Fruit fly (Drosophila melanogaster): ENCODE measurements around the gene Alg1.

The Alg1 gene

dm6 chr3R:17828653-17829052, 17.7 kb upstream of the Alg1 start (continued):
- no peak for TF ChIP-seq HmgD (GFP tag; optimal IDR thresholded peaks at IDR 0.05)
- no peak for TF ChIP-seq fd102C (GFP tag; optimal IDR thresholded peaks at IDR 0.05)
- peak; percentile 17 for TF ChIP-seq CG11723 (GFP tag; optimal IDR thresholded peaks at IDR 0.05)
- peak; percentile 62 for TF ChIP-seq CG33557 (GFP tag; optimal IDR thresholded peaks at IDR 0.05)
- no peak for TF ChIP-seq pnt (GFP tag; optimal IDR thresholded peaks at IDR 0.05)
- TF ChIP-seq CG6791 (GFP tag; IDR thresholded peaks at IDR 0.05; ENCODE audit: partially characterized antibody), result no peak
- TF ChIP-seq CG18619 (GFP tag; optimal IDR thresholded peaks at IDR 0.05), result peak; percentile 19
- TF ChIP-seq Scr (GFP tag; IDR thresholded peaks at IDR 0.05; ENCODE audit: partially characterized antibody), result no peak
- TF ChIP-seq CG4854 (GFP tag; optimal IDR thresholded peaks at IDR 0.05), result no peak
- TF ChIP-seq HLHmδ (GFP tag; optimal IDR thresholded peaks at IDR 0.05), result peak; percentile 56
- TF ChIP-seq chn (GFP tag; optimal IDR thresholded peaks at IDR 0.05), result no peak
- TF ChIP-seq Myb (GFP tag; optimal IDR thresholded peaks at IDR 0.05), result no peak
- TF ChIP-seq CG2116 (GFP tag; optimal IDR thresholded peaks at IDR 0.05), result peak; percentile 10
- TF ChIP-seq CG8281 (tag; optimal IDR thresholded peaks at IDR 0.05), result peak; percentile 73
- TF ChIP-seq Xrp1 (GFP tag; IDR thresholded peaks at IDR 0.05), result peak; percentile 50
- TF ChIP-seq sd (tag; optimal IDR thresholded peaks at IDR 0.05), result peak; percentile 79
- TF ChIP-seq CG10209 (GFP tag; optimal IDR thresholded peaks at IDR 0.05), result peak; percentile 23
- TF ChIP-seq Nf-YA (GFP tag; IDR thresholded peaks at IDR 0.05), result no peak
- peak; percentile 40 for TF ChIP-seq gem (tag; optimal IDR thresholded peaks at IDR 0.05)
- TF ChIP-seq CG3847 (GFP tag; IDR thresholded peaks at IDR 0.05), result no peak
- no peak for TF ChIP-seq Ravus (GFP tag; IDR thresholded peaks at IDR 0.05)
- no peak for TF ChIP-seq D (optimal IDR thresholded peaks at IDR 0.05)
- peak; percentile 25 for TF ChIP-seq D (GFP tag; optimal IDR thresholded peaks at IDR 0.05)
- TF ChIP-seq TFAM (GFP tag; optimal IDR thresholded peaks at IDR 0.05), result no peak
- no peak for TF ChIP-seq maf-S (GFP tag; optimal IDR thresholded peaks at IDR 0.05)
- TF ChIP-seq CG16779 (GFP tag; IDR thresholded peaks at IDR 0.05), result no peak
- TF ChIP-seq ato (GFP tag; IDR thresholded peaks at IDR 0.05; ENCODE audit: partially characterized antibody), result no peak
- TF ChIP-seq CG34224 (GFP tag; IDR thresholded peaks at IDR 0.05; ENCODE audit: partially characterized antibody), result no peak
- no peak for TF ChIP-seq oc (tag; optimal IDR thresholded peaks at IDR 0.05)
- TF ChIP-seq CG10431 (GFP tag; optimal IDR thresholded peaks at IDR 0.05), result peak; percentile 57
- TF ChIP-seq CG11247 (GFP tag; IDR thresholded peaks at IDR 0.05), result no peak
- peak; percentile 49 for TF ChIP-seq Fer1 (GFP tag; optimal IDR thresholded peaks at IDR 0.05)
- TF ChIP-seq en (GFP tag; optimal IDR thresholded peaks at IDR 0.05), result no peak
- TF ChIP-seq p53 (GFP tag; optimal IDR thresholded peaks at IDR 0.05), result no peak
- peak; percentile 28 for TF ChIP-seq CG31365 (tag; optimal IDR thresholded peaks at IDR 0.05)
- no peak for TF ChIP-seq CG33213 (GFP tag; optimal IDR thresholded peaks at IDR 0.05)
- TF ChIP-seq org-1 (GFP tag; optimal IDR thresholded peaks at IDR 0.05), result peak; percentile 36
- peak; percentile 18 for TF ChIP-seq CG13424 (tag; optimal IDR thresholded peaks at IDR 0.05)
- TF ChIP-seq CG12236 (GFP tag; optimal IDR thresholded peaks at IDR 0.05), result no peak
- TF ChIP-seq GATAe (GFP tag; conservative IDR thresholded peaks at IDR 0.05), result no peak; the same call in 1 of the 2 replicates
- TF ChIP-seq CG3281 (GFP tag; optimal IDR thresholded peaks at IDR 0.05), result no peak
- TF ChIP-seq Sox100B (GFP tag; optimal IDR thresholded peaks at IDR 0.05), result peak; percentile 6
- TF ChIP-seq MTF-1 (GFP tag; optimal IDR thresholded peaks at IDR 0.05; ENCODE audit: borderline replicate concordance), result peak; percentile 56
- TF ChIP-seq CG4328 (GFP tag; optimal IDR thresholded peaks at IDR 0.05), result peak; percentile 28
- no peak for TF ChIP-seq gce (GFP tag; IDR thresholded peaks at IDR 0.05)
- peak; percentile 22; the same call in 1 of the 3 replicates for TF ChIP-seq so (GFP tag; IDR thresholded peaks at IDR 0.05)
- peak; percentile 16 for TF ChIP-seq gsb-n (tag; optimal IDR thresholded peaks at IDR 0.05)
- 0 out of 2 replicates have a peak, but pooled peaks have one; percentile 29 for TF ChIP-seq sim (GFP tag; IDR thresholded peaks at IDR 0.05)
- no peak for TF ChIP-seq CG17912 (GFP tag; optimal IDR thresholded peaks at IDR 0.05)
- 0 out of 2 replicates have a peak, but pooled peaks have one; percentile 7 for TF ChIP-seq Ptx1 (GFP tag; IDR thresholded peaks at IDR 0.05)
- peak; percentile 82 for TF ChIP-seq fd64A (GFP tag; optimal IDR thresholded peaks at IDR 0.05)
